Worm (Caenorhabditis elegans) whole organism, L2 larva: ENCODE results near the gene T05B9.1.

Experiments used
- C34F6.9 ChIP-seq: fragments of 150-350 bp; optimal IDR thresholded peaks from 2 replicates; lab custom pipeline; 2014; ENCODE audit warnings: missing biosample characterization, missing genetic modification characterization
- F13H6.1 ChIP-seq: sonication (generic microtip); optimal IDR thresholded peaks from 2 replicates; lab custom pipeline; 2016; ENCODE audit warnings: missing genetic modification characterization, missing compliant biosample characterization
- ZK546.5 ChIP-seq: sonication (generic microtip); optimal IDR thresholded peaks from 2 replicates; lab custom pipeline; 2017; ENCODE audit warnings: missing biosample characterization, missing genetic modification characterization
- alr-1 ChIP-seq: fragments of 150-350 bp; optimal IDR thresholded peaks from 2 replicates; lab custom pipeline; 2014; ENCODE audit warnings: missing biosample characterization, missing genetic modification characterization
- aly-2 ChIP-seq: fragments of 150-350 bp; optimal IDR thresholded peaks from 2 replicates; lab custom pipeline; 2014; ENCODE audit warnings: missing biosample characterization, missing genetic modification characterization
- ama-1 ChIP-seq: fragments of 150-350 bp; optimal IDR thresholded peaks from 2 replicates; lab custom pipeline; 2018; ENCODE audit warnings: inconsistent platforms
- blmp-1 ChIP-seq: sonication (generic microtip); optimal IDR thresholded peaks from 2 replicates; lab custom pipeline; 2017; ENCODE audit warnings: missing genetic modification characterization, mild to moderate bottlenecking, missing compliant biosample characterization, antibody characterized with exemption, moderate library complexity; ENCODE audit not compliant: insufficient read depth
- ceh-16 ChIP-seq: fragments of 150-350 bp; optimal IDR thresholded peaks from 2 replicates; lab custom pipeline; 2014; ENCODE audit warnings: missing biosample characterization, missing genetic modification characterization
- crh-2 ChIP-seq: sonication (generic microtip); optimal IDR thresholded peaks from 2 replicates; lab custom pipeline; 2017; ENCODE audit warnings: missing biosample characterization, missing genetic modification characterization
- dmd-4 ChIP-seq: sonication (generic microtip); optimal IDR thresholded peaks from 2 replicates; lab custom pipeline; 2017; ENCODE audit warnings: missing biosample characterization, missing genetic modification characterization
- egl-27 ChIP-seq: sonication (generic microtip); optimal IDR thresholded peaks from 3 replicates; lab custom pipeline; 2017; ENCODE audit warnings: missing biosample characterization, missing genetic modification reagents, missing genetic modification characterization
- elt-1 ChIP-seq: fragments of 150-350 bp; optimal IDR thresholded peaks from 2 replicates; lab custom pipeline; 2014; ENCODE audit warnings: missing biosample characterization, missing genetic modification characterization
- fos-1 ChIP-seq: fragments of 150-350 bp; optimal IDR thresholded peaks from 2 replicates; lab custom pipeline; 2014; ENCODE audit warnings: missing biosample characterization, missing genetic modification characterization
- gmeb-1 ChIP-seq: fragments of 150-350 bp; optimal IDR thresholded peaks from 2 replicates; lab custom pipeline; 2014; ENCODE audit warnings: missing biosample characterization, missing genetic modification characterization
- lin-39 ChIP-seq: fragments of 150-350 bp; optimal IDR thresholded peaks from 2 replicates; lab custom pipeline; 2014; ENCODE audit warnings: missing biosample characterization, missing genetic modification reagents, missing genetic modification characterization
- lsy-2 ChIP-seq, 2 experiments: fragments of 150-350 bp in 1 of 2; sonication (generic microtip) in 1 of 2; optimal IDR thresholded peaks; 2 replicates each; lab custom pipeline; 2014 to 2017; ENCODE audit warnings: missing biosample characterization in 2 of 2, missing genetic modification characterization in 2 of 2
- mbf-1 ChIP-seq: sonication (generic microtip); optimal IDR thresholded peaks from 2 replicates; lab custom pipeline; 2017; ENCODE audit warnings: missing biosample characterization, missing genetic modification characterization
- mdl-1 ChIP-seq, 2 experiments: fragments of 150-350 bp in 1 of 2; sonication (generic microtip) in 1 of 2; optimal IDR thresholded peaks; 2 replicates each; lab custom pipeline; 2017; ENCODE audit warnings: missing biosample characterization in 2 of 2, missing genetic modification characterization in 2 of 2
- nhr-11 ChIP-seq: fragments of 150-350 bp; optimal IDR thresholded peaks from 2 replicates; lab custom pipeline; 2014; ENCODE audit warnings: missing biosample characterization, missing genetic modification characterization
- nhr-129 ChIP-seq: fragments of 150-350 bp; optimal IDR thresholded peaks from 2 replicates; lab custom pipeline; 2014; ENCODE audit warnings: missing biosample characterization, missing genetic modification characterization
- nhr-21 ChIP-seq: fragments of 150-350 bp; optimal IDR thresholded peaks from 2 replicates; lab custom pipeline; 2014; ENCODE audit warnings: missing biosample characterization, missing genetic modification characterization
- nhr-77 ChIP-seq: fragments of 150-350 bp; optimal IDR thresholded peaks from 2 replicates; lab custom pipeline; 2014; ENCODE audit warnings: missing biosample characterization, missing genetic modification characterization
- peb-1 ChIP-seq: fragments of 150-350 bp; optimal IDR thresholded peaks from 2 replicates; lab custom pipeline; 2014; ENCODE audit warnings: missing biosample characterization, missing genetic modification characterization
- sem-4 ChIP-seq: fragments of 150-350 bp; optimal IDR thresholded peaks from 2 replicates; lab custom pipeline; 2014; ENCODE audit warnings: missing biosample characterization, missing genetic modification reagents, missing genetic modification characterization
- skn-1 ChIP-seq: sonication (generic microtip); optimal IDR thresholded peaks from 2 replicates; lab custom pipeline; 2017; ENCODE audit warnings: missing biosample characterization, missing genetic modification characterization
- sma-3 ChIP-seq: sonication (generic microtip); optimal IDR thresholded peaks from 2 replicates; lab custom pipeline; 2016; ENCODE audit warnings: missing genetic modification reagents, missing genetic modification characterization, missing compliant biosample characterization
- sma-9 ChIP-seq, 2 experiments: fragments of 150-350 bp in 1 of 2; sonication (generic microtip) in 1 of 2; optimal IDR thresholded peaks; 2 replicates each; lab custom pipeline; 2014 to 2016; ENCODE audit warnings: missing genetic modification characterization in 2 of 2, mild to moderate bottlenecking in 1 of 2, missing biosample characterization in 1 of 2, missing compliant biosample characterization in 1 of 2, missing genetic modification reagents in 1 of 2, moderate library complexity in 1 of 2
- unc-55 ChIP-seq: fragments of 150-350 bp; sonication (generic microtip); optimal IDR thresholded peaks from 3 replicates; lab custom pipeline; 2014; ENCODE audit warnings: missing biosample characterization, missing genetic modification reagents, missing genetic modification characterization
- unc-62 ChIP-seq: fragments of 150-350 bp; optimal IDR thresholded peaks from 2 replicates; lab custom pipeline; 2014; ENCODE audit warnings: missing biosample characterization, missing genetic modification reagents, missing genetic modification characterization
- zag-1 ChIP-seq: fragments of 150-350 bp; optimal IDR thresholded peaks from 2 replicates; lab custom pipeline; 2014; ENCODE audit warnings: missing biosample characterization, missing genetic modification characterization
- ztf-1 ChIP-seq: fragments of 200-800 bp; sonication (Bioruptor generic); conservative IDR thresholded peaks from 2 replicates; pipeline ENCODE4 v1.3.6; 2022; ENCODE audit warnings: missing genetic modification characterization, missing compliant biosample characterization
- ztf-11 ChIP-seq: sonication (generic microtip); optimal IDR thresholded peaks from 2 replicates; lab custom pipeline; 2017; ENCODE audit warnings: missing biosample characterization, missing genetic modification characterization

The T05B9.1 gene

ce11 chrII:11238869-11239647 lies 21.9 kb downstream of the T05B9.1 start, which contains the start of the genes rpn-9 and T06D8.9 (continued):
- TF ChIP-seq ztf-1 (GFP tag; lab: Robert Waterston, UW) = no peak
- TF ChIP-seq sma-9 (GFP tag; optimal IDR thresholded peaks at IDR 0.05; lab: Kevin White, UChicago) = peak; percentile 66
- TF ChIP-seq sma-9 (tag; optimal IDR thresholded peaks at IDR 0.05; lab: Kevin White, UChicago) = no peak
- TF ChIP-seq ceh-16 (tag; lab: Kevin White, UChicago) = no peak
- no peak for TF ChIP-seq egl-27
- TF ChIP-seq elt-1 = no peak
- peak; percentile 89 for TF ChIP-seq crh-2
- TF ChIP-seq mbf-1 (tag; lab: Kevin White, UChicago) = no peak
- TF ChIP-seq sma-3 (GFP tag; lab: Kevin White, UChicago) = peak; percentile 67

ce11 chrII:11237099-11237498 lies 23.9 kb downstream of the T05B9.1 start, which contains the start of gene fndc-1:
TSS of gene fndc-1 (minus strand) at chrII:11237325.
- TF ChIP-seq ztf-1 (GFP tag; lab: Robert Waterston, UW) (no peak), nhr-77 (tag; lab: Kevin White, UChicago) (no peak), ztf-11 (tag; lab: Kevin White, UChicago) (no peak), nhr-21 (tag; lab: Kevin White, UChicago) (no peak), ama-1 (lab: Kevin White, UChicago) (no peak)
- TF ChIP-seq, all 48 proteins: peak for 0

DNA sequence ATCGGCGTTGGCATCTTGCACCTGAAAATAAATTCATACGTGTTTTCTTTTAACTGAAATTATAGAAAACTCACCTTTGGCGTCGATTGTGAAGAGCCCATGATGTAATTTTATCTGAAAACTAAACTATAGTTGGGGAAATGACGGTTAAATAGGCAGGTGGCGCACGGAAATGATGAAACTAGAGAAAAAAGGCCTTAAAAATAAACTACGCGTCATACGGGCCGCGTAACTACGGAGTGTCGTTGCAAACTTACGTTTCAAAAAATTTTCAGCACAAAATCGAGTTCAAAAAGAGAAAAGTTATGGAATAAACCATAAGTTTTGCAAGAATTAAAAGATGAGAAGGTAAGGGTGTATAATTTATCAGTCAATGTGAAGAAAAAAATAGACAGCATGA lies 24.7 kb downstream of the T05B9.1 start, which contains the start of gene cchl-1:
Gene cchl-1, minus strand, starts transcription at position 114 of the 400 bp plus-strand sequence.
- TF ChIP-seq mbf-1 (tag; lab: Kevin White, UChicago) (no peak), nhr-21 (tag; lab: Kevin White, UChicago) (no peak), blmp-1 (tag; lab: Kevin White, UChicago) (no peak), ceh-16 (tag; lab: Kevin White, UChicago) (no peak), ztf-11 (tag; lab: Kevin White, UChicago) (no peak), lsy-2 (tag; optimal IDR thresholded peaks at IDR 0.05; lab: Kevin White, UChicago) (peak in 1 of 2 experiments; percentile 26), nhr-129 (peak; percentile 53), unc-55 (GFP tag; lab: Kevin White, UChicago) (peak; percentile 15), alr-1 (tag; lab: Kevin White, UChicago) (no peak), C34F6.9 (tag; lab: Kevin White, UChicago) (peak; percentile 38), gmeb-1 (no peak), F13H6.1 (tag; lab: Kevin White, UChicago) (no peak), ama-1 (lab: Kevin White, UChicago) (peak; percentile 48), mdl-1 (tag; optimal IDR thresholded peaks at IDR 0.05; lab: Kevin White, UChicago) (no peak), peb-1 (tag; lab: Kevin White, UChicago) (no peak), aly-2 (tag; lab: Kevin White, UChicago) (no peak), fos-1 (tag; lab: Kevin White, UChicago) (no peak), nhr-77 (tag; lab: Kevin White, UChicago) (no peak)
- TF ChIP-seq, all 48 proteins: peak for 5

DNA sequence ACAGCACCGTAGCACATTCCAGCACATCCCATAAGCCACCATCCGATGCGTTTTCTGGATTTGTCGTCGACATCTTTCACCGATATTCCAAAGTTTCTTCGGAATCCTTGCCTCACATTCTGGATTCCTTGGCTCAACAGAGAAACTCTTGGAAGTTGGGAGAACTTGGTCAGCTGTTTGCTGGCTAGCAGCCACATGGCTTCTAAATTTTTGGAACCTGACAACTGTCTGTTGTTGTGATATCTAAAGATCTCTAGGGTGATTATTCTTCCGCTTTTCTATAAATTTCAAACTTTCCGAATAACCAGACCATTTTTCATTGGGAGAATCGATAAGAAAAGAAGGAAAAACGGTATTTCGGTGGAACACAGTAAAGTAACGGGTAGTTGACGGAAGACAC lies 26.2 kb downstream of the T05B9.1 start, which contains the start of gene cox-15:
Gene cox-15, minus strand, starts transcription at position 202 of the 400 bp plus-strand sequence.
- TF ChIP-seq aly-2 (tag; lab: Kevin White, UChicago) = no peak
- no peak for TF ChIP-seq dmd-4
- TF ChIP-seq fos-1 (tag; lab: Kevin White, UChicago) = no peak
- TF ChIP-seq skn-1 (tag; lab: Kevin White, UChicago) = no peak
- no peak for TF ChIP-seq mbf-1 (tag; lab: Kevin White, UChicago)
- TF ChIP-seq zag-1 (tag; lab: Kevin White, UChicago) = no peak
- TF ChIP-seq nhr-11 (tag; lab: Kevin White, UChicago) = no peak
- no peak for TF ChIP-seq unc-62 (GFP tag; lab: Kevin White, UChicago)
- no peak for TF ChIP-seq ztf-1 (GFP tag; lab: Robert Waterston, UW)
- no peak for TF ChIP-seq lin-39 (tag; lab: Kevin White, UChicago)
- TF ChIP-seq unc-55 (GFP tag; lab: Kevin White, UChicago) = no peak
- no peak for TF ChIP-seq sma-9 (GFP tag; optimal IDR thresholded peaks at IDR 0.05; lab: Kevin White, UChicago)
- no peak for TF ChIP-seq sma-9 (tag; optimal IDR thresholded peaks at IDR 0.05; lab: Kevin White, UChicago)
- no peak for TF ChIP-seq sem-4
- TF ChIP-seq ZK546.5 (tag; lab: Kevin White, UChicago) = no peak
- TF ChIP-seq, all 48 proteins: peak for 0
